Worm (Caenorhabditis elegans) whole organism, young adult: ENCODE results near the gene anmt-2.

Experiments used
- K11D2.4 ChIP-seq: fragments of 200-800 bp; sonication (Bioruptor generic); IDR thresholded peaks from 2 replicates; pipeline ENCODE4 v1.3.6; 2022; ENCODE audit warnings: missing genetic modification reagents, missing genetic modification characterization, missing compliant biosample characterization
- Y53G8AR.9 ChIP-seq: fragments of 200-800 bp; sonication (Bioruptor generic); conservative IDR thresholded peaks from 2 replicates; pipeline ENCODE4 v1.3.6; 2022; ENCODE audit warnings: missing genetic modification reagents, missing genetic modification characterization, missing compliant biosample characterization
- cebp-2 ChIP-seq: fragments of 200-800 bp; sonication (Bioruptor generic); IDR thresholded peaks from 2 replicates; pipeline ENCODE4 v1.3.6; 2022; ENCODE audit warnings: missing genetic modification characterization, missing compliant biosample characterization
- hlh-12 ChIP-seq: sonication (generic microtip); optimal IDR thresholded peaks from 2 replicates; lab custom pipeline; 2016; ENCODE audit warnings: missing genetic modification characterization, missing compliant biosample characterization
- lin-26 ChIP-seq: fragments of 200-800 bp; sonication (Bioruptor generic); IDR thresholded peaks from 2 replicates; pipeline ENCODE4 v1.3.6; 2022; ENCODE audit warnings: missing genetic modification reagents, missing genetic modification characterization, missing compliant biosample characterization
- mcd-1 ChIP-seq: fragments of 200-800 bp; sonication (Bioruptor generic); IDR thresholded peaks from 2 replicates; pipeline ENCODE4 v1.3.6; 2022; ENCODE audit warnings: missing genetic modification reagents, missing genetic modification characterization, missing compliant biosample characterization
- nhr-27 ChIP-seq: fragments of 200-800 bp; sonication (Bioruptor generic); optimal IDR thresholded peaks from 2 replicates; lab custom pipeline; 2018; ENCODE audit warnings: mild to moderate bottlenecking, missing genetic modification characterization, moderate library complexity, missing compliant biosample characterization
- nhr-90 ChIP-seq: sonication (generic microtip); optimal IDR thresholded peaks from 2 replicates; lab custom pipeline; 2016; ENCODE audit warnings: missing genotype, mild to moderate bottlenecking, missing genetic modification characterization, missing compliant biosample characterization
- snpc-4 ChIP-seq, 5 experiments: fragments of 150-350 bp in 1 of 5; sonication (generic microtip) in 4 of 5; optimal IDR thresholded peaks; 2 replicates each; lab custom pipeline; 2014 to 2018; ENCODE audit warnings: missing genetic modification characterization in 5 of 5, missing biosample characterization in 3 of 5, antibody characterized with exemption in 2 of 5, mild to moderate bottlenecking in 2 of 5, missing compliant biosample characterization in 2 of 5, missing genotype in 2 of 5, moderate library complexity in 2 of 5, missing genetic modification reagents in 1 of 5
- unc-62 ChIP-seq: fragments of 150-350 bp; optimal IDR thresholded peaks from 2 replicates; lab custom pipeline; 2014; ENCODE audit warnings: missing biosample characterization, missing genetic modification reagents, missing genetic modification characterization

ce11 chrIII:6134111-6134510 lies 23.4 kb downstream of the anmt-2 start:
- TF ChIP-seq nhr-90 (no peak), mcd-1 (no peak), K11D2.4 (GFP tag; lab: Robert Waterston, UW) (no peak), Y53G8AR.9 (GFP tag; lab: Robert Waterston, UW) (no peak), cebp-2 (GFP tag; lab: Robert Waterston, UW) (no peak), snpc-4 (GFP tag; optimal IDR thresholded peaks at IDR 0.05; lab: Kevin White, UChicago) (no peak), snpc-4 (tag; optimal IDR thresholded peaks at IDR 0.05; lab: Kevin White, UChicago) (no peak), unc-62 (GFP tag; lab: Kevin White, UChicago) (no peak), hlh-12 (no peak), lin-26 (GFP tag; lab: Robert Waterston, UW) (no peak), nhr-27 (tag; lab: Kevin White, UChicago) (no peak)
